Worm (Caenorhabditis elegans) whole organism, L2 larva: ENCODE measurements around the gene bath-28.

ENCODE experiments used
- ceh-82 ChIP-seq: fragments of 150-350 bp; optimal IDR thresholded peaks from 2 replicates; lab custom pipeline; 2014; ENCODE audit warnings: missing biosample characterization, missing genetic modification characterization
- nhr-12 ChIP-seq: fragments of 150-350 bp; optimal IDR thresholded peaks from 2 replicates; lab custom pipeline; 2014; ENCODE audit warnings: missing biosample characterization, missing genetic modification characterization
- unc-62 ChIP-seq: fragments of 150-350 bp; optimal IDR thresholded peaks from 2 replicates; lab custom pipeline; 2014; ENCODE audit warnings: missing biosample characterization, missing genetic modification reagents, missing genetic modification characterization
- zag-1 ChIP-seq: fragments of 150-350 bp; optimal IDR thresholded peaks from 2 replicates; lab custom pipeline; 2014; ENCODE audit warnings: missing biosample characterization, missing genetic modification characterization
- ztf-11 ChIP-seq: sonication (generic microtip); optimal IDR thresholded peaks from 2 replicates; lab custom pipeline; 2017; ENCODE audit warnings: missing biosample characterization, missing genetic modification characterization

ce11 chrII:3341989-3342388, 2.8 kb downstream of the bath-28 start, which contains the start of gene F14D2.11:
- TF ChIP-seq ceh-82 (tag; lab: Kevin White, UChicago) (no peak), nhr-12 (tag; lab: Kevin White, UChicago) (no peak), unc-62 (GFP tag; lab: Kevin White, UChicago) (no peak), ztf-11 (tag; lab: Kevin White, UChicago) (no peak), zag-1 (tag; lab: Kevin White, UChicago) (no peak)
